Fruit fly (Drosophila melanogaster) whole organism, prepupa: ENCODE measurements around the gene Tm2.

Experiments
- Blimp-1 ChIP-seq: fragments of 200-800 bp; sonication (Bioruptor generic); optimal IDR thresholded peaks from 3 replicates; lab custom pipeline; 2017; ENCODE audit warnings: missing biosample characterization, missing genetic modification characterization, mild to moderate bottlenecking, moderate library complexity, missing genetic modification reagents
- CG10631 ChIP-seq: fragments of 200-800 bp; sonication (Bioruptor generic); optimal IDR thresholded peaks from 2 replicates; lab custom pipeline; 2016; ENCODE audit warnings: missing biosample characterization, missing genetic modification characterization
- CG10669 ChIP-seq: fragments of 200-800 bp; sonication (Bioruptor generic); optimal IDR thresholded peaks from 3 replicates; lab custom pipeline; 2018; ENCODE audit warnings: missing biosample characterization, mild to moderate bottlenecking, missing genetic modification characterization, moderate library complexity
- CG11294 ChIP-seq: fragments of 200-800 bp; sonication (Bioruptor generic); IDR thresholded peaks from 2 replicates; pipeline ENCODE4 v1.3.6; 2022; ENCODE audit warnings: missing biosample characterization, missing genetic modification characterization
- CG11762 ChIP-seq: fragments of 200-800 bp; sonication (Bioruptor generic); optimal IDR thresholded peaks from 3 replicates; lab custom pipeline; 2016; ENCODE audit warnings: missing biosample characterization, missing genetic modification characterization; ENCODE audit not compliant: insufficient read depth
- CG11902 ChIP-seq: fragments of 200-800 bp; sonication (Bioruptor generic); optimal IDR thresholded peaks from 3 replicates; lab custom pipeline; 2016; ENCODE audit warnings: missing biosample characterization, missing genetic modification characterization
- CG1621 ChIP-seq: fragments of 200-800 bp; sonication (Bioruptor generic); optimal IDR thresholded peaks from 3 replicates; lab custom pipeline; 2018; ENCODE audit warnings: missing biosample characterization, mild to moderate bottlenecking, missing genetic modification characterization
- CG16779 ChIP-seq: fragments of 200-800 bp; sonication (Bioruptor generic); optimal IDR thresholded peaks from 3 replicates; lab custom pipeline; 2017; ENCODE audit warnings: missing biosample characterization, mild to moderate bottlenecking, missing genetic modification characterization
- CG3032 ChIP-seq: fragments of 200-800 bp; optimal IDR thresholded peaks from 2 replicates; lab custom pipeline; 2019; ENCODE audit warnings: missing biosample characterization, mild to moderate bottlenecking, missing genetic modification characterization, moderate library complexity
- CG31627 ChIP-seq: fragments of 200-800 bp; sonication (Bioruptor generic); optimal IDR thresholded peaks from 3 replicates; lab custom pipeline; 2016; ENCODE audit warnings: missing biosample characterization, missing genetic modification characterization
- CG32006 ChIP-seq: fragments of 200-800 bp; sonication (Bioruptor generic); optimal IDR thresholded peaks from 3 replicates; lab custom pipeline; 2017; ENCODE audit warnings: missing biosample characterization, mild to moderate bottlenecking, missing genetic modification characterization
- CG34406 ChIP-seq: fragments of 200-800 bp; sonication (Bioruptor generic); optimal IDR thresholded peaks from 3 replicates; lab custom pipeline; 2016; ENCODE audit warnings: missing biosample characterization, missing genetic modification characterization
- CG3919 ChIP-seq: fragments of 200-800 bp; sonication (Bioruptor generic); optimal IDR thresholded peaks from 3 replicates; lab custom pipeline; 2016; ENCODE audit warnings: missing biosample characterization, missing genetic modification characterization
- CG4318 ChIP-seq: fragments of 200-800 bp; sonication (Bioruptor generic); optimal IDR thresholded peaks from 3 replicates; lab custom pipeline; 2017; ENCODE audit warnings: missing biosample characterization, mild to moderate bottlenecking, missing genetic modification characterization
- CG6163 ChIP-seq: fragments of 200-800 bp; sonication (Bioruptor generic); IDR thresholded peaks from 3 replicates; pipeline ENCODE4 v1.3.6; 2022; ENCODE audit warnings: missing biosample characterization, missing genetic modification characterization
- CG6276 ChIP-seq: fragments of 200-800 bp; sonication (Bioruptor generic); optimal IDR thresholded peaks from 2 replicates; lab custom pipeline; 2017; ENCODE audit warnings: missing biosample characterization, mild to moderate bottlenecking, missing genetic modification characterization
- CG6792 ChIP-seq: fragments of 200-800 bp; sonication (Bioruptor generic); optimal IDR thresholded peaks from 3 replicates; lab custom pipeline; 2016; ENCODE audit warnings: missing biosample characterization, missing genetic modification characterization
- CG6808 ChIP-seq: fragments of 200-800 bp; sonication (Bioruptor generic); optimal IDR thresholded peaks from 3 replicates; lab custom pipeline; 2017; ENCODE audit warnings: missing biosample characterization, missing genetic modification characterization, mild to moderate bottlenecking, moderate library complexity, missing genetic modification reagents
- CG6854 ChIP-seq: fragments of 200-800 bp; sonication (Bioruptor generic); optimal IDR thresholded peaks from 2 replicates; lab custom pipeline; 2017; ENCODE audit warnings: missing biosample characterization, mild to moderate bottlenecking, missing genetic modification characterization
- CG7368 ChIP-seq: fragments of 200-800 bp; sonication (Bioruptor generic); optimal IDR thresholded peaks from 3 replicates; lab custom pipeline; 2016; ENCODE audit warnings: missing biosample characterization, missing genetic modification characterization
- CG8319 ChIP-seq: fragments of 200-800 bp; sonication (Bioruptor generic); optimal IDR thresholded peaks from 3 replicates; lab custom pipeline; 2016; ENCODE audit warnings: missing biosample characterization, missing genetic modification characterization
- CG8632 ChIP-seq: fragments of 200-800 bp; sonication (Bioruptor generic); optimal IDR thresholded peaks from 3 replicates; lab custom pipeline; 2016; ENCODE audit warnings: missing biosample characterization, missing genetic modification characterization
- CG9139 ChIP-seq: fragments of 200-800 bp; sonication (Bioruptor generic); optimal IDR thresholded peaks from 3 replicates; lab custom pipeline; 2017; ENCODE audit warnings: missing biosample characterization, mild to moderate bottlenecking, missing genetic modification characterization
- Eip78C ChIP-seq: fragments of 200-800 bp; sonication (Bioruptor generic); peaks from one replicate; lab custom pipeline; 2016; ENCODE audit warnings: missing biosample characterization, missing genetic modification characterization
- Eip93F ChIP-seq: fragments of 200-800 bp; sonication (Bioruptor generic); optimal IDR thresholded peaks from 2 replicates; lab custom pipeline; 2016; ENCODE audit warnings: missing biosample characterization, mild to moderate bottlenecking, missing genetic modification characterization
- Ets21C ChIP-seq: fragments of 200-800 bp; sonication (Bioruptor generic); optimal IDR thresholded peaks from 3 replicates; lab custom pipeline; 2016; ENCODE audit warnings: missing biosample characterization, missing genetic modification characterization
- Ets96B ChIP-seq: fragments of 200-800 bp; optimal IDR thresholded peaks from 2 replicates; lab custom pipeline; 2019; ENCODE audit warnings: missing biosample characterization, mild to moderate bottlenecking, missing genetic modification characterization, moderate library complexity
- Gug ChIP-seq: fragments of 200-800 bp; sonication (Bioruptor generic); IDR thresholded peaks from 2 replicates; pipeline ENCODE4 v1.3.6; 2022; ENCODE audit warnings: missing biosample characterization, missing genetic modification characterization
- Hr38 ChIP-seq: sonication (Bioruptor generic); optimal IDR thresholded peaks from 2 replicates; lab custom pipeline; 2016; ENCODE audit warnings: missing biosample characterization, missing genetic modification characterization
- Hr39 ChIP-seq: fragments of 200-800 bp; sonication (Bioruptor generic); optimal IDR thresholded peaks from 2 replicates; lab custom pipeline; 2016; ENCODE audit warnings: missing biosample characterization, missing genetic modification characterization
- Hr4 ChIP-seq: fragments of 200-800 bp; sonication (Bioruptor generic); optimal IDR thresholded peaks from 3 replicates; lab custom pipeline; 2016; ENCODE audit warnings: missing biosample characterization, missing genetic modification characterization
- Lpt ChIP-seq: fragments of 200-800 bp; sonication (Bioruptor generic); optimal IDR thresholded peaks from 3 replicates; lab custom pipeline; 2016; ENCODE audit warnings: missing biosample characterization, missing genetic modification characterization
- Met ChIP-seq: fragments of 200-800 bp; sonication (Bioruptor generic); optimal IDR thresholded peaks from 3 replicates; lab custom pipeline; 2016; ENCODE audit warnings: missing biosample characterization, missing genetic modification characterization
- OdsH ChIP-seq: fragments of 200-800 bp; sonication (Bioruptor generic); optimal IDR thresholded peaks from 3 replicates; lab custom pipeline; 2016; ENCODE audit warnings: missing biosample characterization, missing genetic modification characterization
- Sox102F ChIP-seq: fragments of 200-800 bp; sonication (Bioruptor generic); optimal IDR thresholded peaks from 2 replicates; lab custom pipeline; 2016; ENCODE audit warnings: missing biosample characterization, mild to moderate bottlenecking, missing genetic modification characterization
- Sox14 ChIP-seq: fragments of 200-800 bp; sonication (Bioruptor generic); optimal IDR thresholded peaks from 3 replicates; lab custom pipeline; 2016; ENCODE audit warnings: missing biosample characterization, missing genetic modification characterization
- achi ChIP-seq: fragments of 200-800 bp; sonication (Bioruptor generic); optimal IDR thresholded peaks from 3 replicates; lab custom pipeline; 2016; ENCODE audit warnings: missing biosample characterization, missing genetic modification characterization
- cyc ChIP-seq: fragments of 200-800 bp; sonication (Bioruptor generic); optimal IDR thresholded peaks from 3 replicates; lab custom pipeline; 2016; ENCODE audit warnings: missing biosample characterization, missing genetic modification characterization
- dac ChIP-seq: fragments of 200-800 bp; sonication (Bioruptor generic); optimal IDR thresholded peaks from 2 replicates; lab custom pipeline; 2017; ENCODE audit warnings: missing biosample characterization, mild to moderate bottlenecking, missing genetic modification characterization
- dsx ChIP-seq: fragments of 200-800 bp; optimal IDR thresholded peaks from 3 replicates; lab custom pipeline; 2019; ENCODE audit warnings: missing biosample characterization, mild to moderate bottlenecking, missing genetic modification characterization, moderate library complexity; ENCODE audit not compliant: poor library complexity, severe bottlenecking
- eg ChIP-seq: fragments of 200-800 bp; sonication (Bioruptor generic); IDR thresholded peaks from 3 replicates; pipeline ENCODE4 v1.3.6; 2022; ENCODE audit warnings: missing biosample characterization, missing genetic modification characterization
- fd59A ChIP-seq: fragments of 200-800 bp; sonication (Bioruptor generic); optimal IDR thresholded peaks from 2 replicates; lab custom pipeline; 2017; ENCODE audit warnings: missing biosample characterization, mild to moderate bottlenecking, missing genetic modification characterization, missing genetic modification reagents
- fkh ChIP-seq: fragments of 200-800 bp; sonication (Bioruptor generic); optimal IDR thresholded peaks from 3 replicates; lab custom pipeline; 2017; ENCODE audit warnings: missing biosample characterization, mild to moderate bottlenecking, missing genetic modification characterization, moderate library complexity
- lz ChIP-seq: fragments of 200-800 bp; sonication (Bioruptor generic); optimal IDR thresholded peaks from 3 replicates; lab custom pipeline; 2016; ENCODE audit warnings: missing biosample characterization, missing genetic modification characterization
- net ChIP-seq: fragments of 200-800 bp; sonication (Bioruptor generic); optimal IDR thresholded peaks from 3 replicates; lab custom pipeline; 2016; ENCODE audit warnings: missing biosample characterization, missing genetic modification characterization
- pdm3 ChIP-seq: fragments of 200-800 bp; sonication (Bioruptor generic); optimal IDR thresholded peaks from 3 replicates; lab custom pipeline; 2016; ENCODE audit warnings: missing biosample characterization, missing genetic modification characterization
- salr ChIP-seq, 2 experiments: fragments of 200-800 bp; sonication (Bioruptor generic); optimal IDR thresholded peaks; 3 replicates each; lab custom pipeline; 2016 to 2018; ENCODE audit warnings: missing biosample characterization in 2 of 2, missing genetic modification characterization in 2 of 2, mild to moderate bottlenecking in 1 of 2
- spab ChIP-seq: fragments of 200-800 bp; sonication (Bioruptor generic); optimal IDR thresholded peaks from 2 replicates; lab custom pipeline; 2017; ENCODE audit warnings: missing biosample characterization, mild to moderate bottlenecking, missing genetic modification characterization, missing genetic modification reagents
- svp ChIP-seq: fragments of 200-800 bp; sonication (Bioruptor generic); peaks from one replicate; lab custom pipeline; 2016; ENCODE audit warnings: missing biosample characterization, missing genetic modification characterization
- topi ChIP-seq: fragments of 200-800 bp; sonication (Bioruptor generic); optimal IDR thresholded peaks from 3 replicates; lab custom pipeline; 2016; ENCODE audit warnings: missing biosample characterization, missing genetic modification characterization
- vri ChIP-seq: fragments of 200-800 bp; sonication (Bioruptor generic); optimal IDR thresholded peaks from 3 replicates; lab custom pipeline; 2016; ENCODE audit warnings: missing biosample characterization, mild to moderate bottlenecking, missing genetic modification characterization

Tm2 gene

dm6 chr3R:15293005-15293877 is 16.8 kb upstream of the Tm2 start:
- TF ChIP-seq spab (GFP tag; lab: Kevin White, UChicago) (no peak), topi (GFP tag; lab: Kevin White, UChicago) (peak; percentile 38), pdm3 (GFP tag; lab: Kevin White, UChicago) (no peak), Blimp-1 (GFP tag; lab: Kevin White, UChicago) (peak; percentile 67), CG4318 (GFP tag; lab: Kevin White, UChicago) (no peak), net (GFP tag; lab: Kevin White, UChicago) (no peak), CG8632 (peak; percentile 6), dac (no peak), CG16779 (tag; lab: Kevin White, UChicago) (no peak), svp (GFP tag; lab: Kevin White, UChicago) (no peak), Eip93F (GFP tag; lab: Kevin White, UChicago) (peak; percentile 18), CG6163 (GFP tag; lab: Robert Waterston, UW) (peak; percentile 22; the same call in 1 of the 3 replicates), CG6792 (GFP tag; lab: Kevin White, UChicago) (peak; percentile 33), CG8319 (no peak), Hr4 (GFP tag; lab: Kevin White, UChicago) (no peak), Hr39 (GFP tag; lab: Kevin White, UChicago) (no peak), Sox102F (GFP tag; lab: Kevin White, UChicago) (peak; percentile 52), CG31627 (GFP tag; lab: Kevin White, UChicago) (no peak), achi (no peak), salr (GFP tag; optimal IDR thresholded peaks at IDR 0.05; lab: Kevin White, UChicago) (no peak), CG1621 (tag; lab: Kevin White, UChicago) (no peak), CG11762 (GFP tag; lab: Kevin White, UChicago) (no peak), Gug (no peak), CG7368 (no peak), CG10669 (no peak), Met (GFP tag; lab: Kevin White, UChicago) (peak; percentile 68), CG34406 (peak; percentile 33), CG6854 (GFP tag; lab: Kevin White, UChicago) (no peak), CG11294 (GFP tag; lab: Robert Waterston, UW) (no peak), CG9139 (GFP tag; lab: Kevin White, UChicago) (peak; percentile 1), fd59A (GFP tag; lab: Kevin White, UChicago) (no peak), vri (GFP tag; lab: Kevin White, UChicago) (peak; percentile 48), Ets96B (no peak), lz (GFP tag; lab: Kevin White, UChicago) (peak; percentile 60), CG11902 (GFP tag; lab: Kevin White, UChicago) (peak; percentile 23), Hr38 (GFP tag; lab: Kevin White, UChicago) (no peak), dsx (GFP tag; lab: Kevin White, UChicago) (no peak), cyc (GFP tag; lab: Kevin White, UChicago) (peak; percentile 51), Sox14 (GFP tag; lab: Kevin White, UChicago) (no peak), CG3032 (tag; lab: Kevin White, UChicago) (no peak), Ets21C (GFP tag; lab: Kevin White, UChicago) (peak; percentile 32), fkh (no peak), CG6808 (GFP tag; lab: Kevin White, UChicago) (peak; percentile 44), Lpt (GFP tag; lab: Kevin White, UChicago) (no peak), eg (GFP tag; lab: Robert Waterston, UW) (no peak), CG6276 (GFP tag; lab: Kevin White, UChicago) (no peak), OdsH (GFP tag; lab: Kevin White, UChicago) (no peak), CG10631 (no peak), Eip78C (peak; percentile 79), CG3919 (GFP tag; lab: Kevin White, UChicago) (no peak), CG32006 (no peak)
